Fruit fly (Drosophila melanogaster) whole organism, wandering third instar larva: ENCODE measurements around the gene CG33263.

Experiments
- Abd-B ChIP-seq: fragments of >200 bp; optimal IDR thresholded peaks from 2 replicates; lab custom pipeline; 2017; ENCODE audit warnings: missing biosample characterization, missing genetic modification characterization
- CG9705 ChIP-seq: fragments of 200-800 bp; sonication (Bioruptor generic); optimal IDR thresholded peaks from 2 replicates; lab custom pipeline; 2018; ENCODE audit warnings: missing biosample characterization, mild to moderate bottlenecking, missing genetic modification characterization
- CrebA ChIP-seq: fragments of 200-800 bp; sonication (Bioruptor generic); optimal IDR thresholded peaks from 2 replicates; lab custom pipeline; 2016; ENCODE audit warnings: missing biosample characterization, mild to moderate bottlenecking, missing genetic modification characterization, borderline replicate concordance
- Dfd ChIP-seq: fragments of >200 bp; optimal IDR thresholded peaks from 2 replicates; lab custom pipeline; 2017; ENCODE audit warnings: missing biosample characterization, missing genetic modification characterization
- Dif ChIP-seq: fragments of 200-275, 200-300 bp; sonication (Bioruptor generic); optimal IDR thresholded peaks from 2 replicates; lab custom pipeline; 2018; ENCODE audit warnings: missing biosample characterization, missing genetic modification characterization; ENCODE audit not compliant: partially characterized antibody
- GATAd ChIP-seq: sonication (Bioruptor generic); optimal IDR thresholded peaks from 2 replicates; lab custom pipeline; 2016; ENCODE audit warnings: missing biosample characterization, missing genetic modification characterization
- HLH106 ChIP-seq: fragments of 200-800 bp; optimal IDR thresholded peaks from 3 replicates; lab custom pipeline; 2019; ENCODE audit warnings: missing biosample characterization, mild to moderate bottlenecking, missing genetic modification characterization, moderate library complexity
- Hnf4 ChIP-seq: fragments of 200-800 bp; sonication (Bioruptor generic); optimal IDR thresholded peaks from 2 replicates; lab custom pipeline; 2016; ENCODE audit warnings: missing biosample characterization, mild to moderate bottlenecking, missing genetic modification characterization
- Hr78 ChIP-seq: fragments of >200 bp; optimal IDR thresholded peaks from 2 replicates; lab custom pipeline; 2017; ENCODE audit warnings: missing biosample characterization, missing genetic modification characterization
- Hr83 ChIP-seq: fragments of 200-300 bp; sonication (Bioruptor generic); optimal IDR thresholded peaks from 2 replicates; lab custom pipeline; 2016; ENCODE audit warnings: missing biosample characterization, mild to moderate bottlenecking, missing genetic modification characterization, moderate library complexity; ENCODE audit not compliant: poor library complexity, severe bottlenecking
- Myc ChIP-seq: fragments of >200 bp; optimal IDR thresholded peaks from 2 replicates; lab custom pipeline; 2017
- OdsH ChIP-seq: fragments of 200-800 bp; sonication (Bioruptor generic); optimal IDR thresholded peaks from 2 replicates; lab custom pipeline; 2016; ENCODE audit warnings: missing biosample characterization, mild to moderate bottlenecking, missing genetic modification characterization
- Rel ChIP-seq, 2 experiments: fragments of 200-800 bp; sonication (Bioruptor generic) in 1 of 2; optimal IDR thresholded peaks; 2 replicates in 1 of 2; 3 replicates in 1 of 2; lab custom pipeline; 2016 to 2019; ENCODE audit warnings: mild to moderate bottlenecking in 2 of 2, missing biosample characterization in 2 of 2, missing genetic modification characterization in 2 of 2, moderate library complexity in 1 of 2
- Sp1 ChIP-seq: fragments of 200-800 bp; sonication (Bioruptor generic); optimal IDR thresholded peaks from 3 replicates; lab custom pipeline; 2019; ENCODE audit warnings: missing biosample characterization, mild to moderate bottlenecking, missing genetic modification characterization, moderate library complexity
- Vsx2 ChIP-seq: fragments of 200-300, 225-300 bp; sonication (Bioruptor generic); optimal IDR thresholded peaks from 2 replicates; lab custom pipeline; 2018; ENCODE audit warnings: missing biosample characterization, missing genetic modification characterization; ENCODE audit not compliant: partially characterized antibody
- br ChIP-seq: fragments of 200-800 bp; sonication (Bioruptor generic); optimal IDR thresholded peaks from 2 replicates; lab custom pipeline; 2016; ENCODE audit warnings: missing biosample characterization, missing genetic modification characterization
- brk ChIP-seq: fragments of 200-800 bp; sonication (Bioruptor generic); optimal IDR thresholded peaks from 2 replicates; lab custom pipeline; 2016; ENCODE audit warnings: missing biosample characterization, mild to moderate bottlenecking, missing genetic modification characterization
- dmrt93B ChIP-seq: fragments of 200-800 bp; sonication (Bioruptor generic); optimal IDR thresholded peaks from 2 replicates; lab custom pipeline; 2018; ENCODE audit warnings: missing biosample characterization, mild to moderate bottlenecking, missing genetic modification characterization
- dsf ChIP-seq: sonication (Bioruptor generic); optimal IDR thresholded peaks from 2 replicates; lab custom pipeline; 2016; ENCODE audit warnings: missing biosample characterization, missing genetic modification characterization, borderline replicate concordance
- ey ChIP-seq: fragments of 200-800 bp; sonication (Bioruptor generic); optimal IDR thresholded peaks from 2 replicates; lab custom pipeline; 2016; ENCODE audit warnings: missing biosample characterization, missing genetic modification characterization
- foxo ChIP-seq, 2 experiments: fragments of 200-800 bp; sonication (Bioruptor generic); optimal IDR thresholded peaks; 2 replicates in 1 of 2; 3 replicates in 1 of 2; lab custom pipeline; 2016 to 2017; ENCODE audit warnings: missing biosample characterization in 2 of 2, missing genetic modification characterization in 2 of 2
- h ChIP-seq: fragments of 200-800 bp; sonication (Bioruptor generic); optimal IDR thresholded peaks from 3 replicates; lab custom pipeline; 2016; ENCODE audit warnings: missing biosample characterization, mild to moderate bottlenecking, missing genetic modification characterization
- jim ChIP-seq: fragments of 175-275, 200-325 bp; sonication (Bioruptor generic); optimal IDR thresholded peaks from 2 replicates; lab custom pipeline; 2016; ENCODE audit warnings: missing biosample characterization, mild to moderate bottlenecking, missing genetic modification characterization
- pan ChIP-seq: fragments of >200 bp; optimal IDR thresholded peaks from 2 replicates; lab custom pipeline; 2017
- psq ChIP-seq: fragments of 200-800 bp; sonication (Bioruptor generic); optimal IDR thresholded peaks from 3 replicates; lab custom pipeline; 2017; ENCODE audit warnings: missing biosample characterization, mild to moderate bottlenecking, missing genetic modification characterization, moderate library complexity
- sage ChIP-seq: fragments of 200-800 bp; sonication (Bioruptor generic); optimal IDR thresholded peaks from 2 replicates; lab custom pipeline; 2016; ENCODE audit warnings: missing biosample characterization, mild to moderate bottlenecking, missing genetic modification characterization
- sv ChIP-seq: fragments of 200-800 bp; sonication (Bioruptor generic); optimal IDR thresholded peaks from 3 replicates; lab custom pipeline; 2016; ENCODE audit warnings: missing biosample characterization, missing genetic modification characterization
- tai ChIP-seq: sonication (Bioruptor generic); optimal IDR thresholded peaks from 2 replicates; lab custom pipeline; 2016; ENCODE audit warnings: missing biosample characterization, missing genetic modification characterization
- usp ChIP-seq: fragments of >200 bp; optimal IDR thresholded peaks from 2 replicates; lab custom pipeline; 2017; ENCODE audit warnings: missing biosample characterization, missing genetic modification characterization
- woc ChIP-seq: sonication (Bioruptor generic); optimal IDR thresholded peaks from 2 replicates; lab custom pipeline; 2016; ENCODE audit warnings: missing biosample characterization, mild to moderate bottlenecking, missing genetic modification characterization

CG33263 gene

dm6 chr3L:13430171-13430570 lies 6.2 kb upstream of the CG33263 start:
- TF ChIP-seq Dfd (GFP tag; lab: Kevin White, UChicago) (peak; percentile 94), CrebA (GFP tag; lab: Kevin White, UChicago) (no peak)

- TF ChIP-seq sage (GFP tag; lab: Kevin White, UChicago) (no peak), ey (GFP tag; lab: Kevin White, UChicago) (no peak), Hnf4 (no peak), h (GFP tag; lab: Kevin White, UChicago) (no peak)
Observed at dm6 chr3L:13426573-13426972, 2.6 kb upstream of the CG33263 start, which contains the start of gene CG14105. CG14105 (minus strand) TSS chr3L:13426673.

dm6 chr3L:13425571-13425970 lies 1.6 kb upstream of the CG33263 start, which contains the start of gene CG14106:
CG14106 (minus strand) TSS chr3L:13425671.
- TF ChIP-seq sage (GFP tag; lab: Kevin White, UChicago) (no peak), GATAd (GFP tag; lab: Kevin White, UChicago) (no peak), Hr83 (GFP tag; lab: Kevin White, UChicago) (no peak), dsf (GFP tag; lab: Kevin White, UChicago) (no peak), sv (GFP tag; lab: Kevin White, UChicago) (no peak), pan (lab: Kevin White, UChicago) (no peak), ey (GFP tag; lab: Kevin White, UChicago) (no peak), brk (GFP tag; lab: Kevin White, UChicago) (no peak), Dif (GFP tag; lab: Kevin White, UChicago) (no peak), usp (GFP tag; lab: Kevin White, UChicago) (no peak), psq (GFP tag; lab: Kevin White, UChicago) (no peak), Hr78 (GFP tag; lab: Kevin White, UChicago) (no peak), CrebA (GFP tag; lab: Kevin White, UChicago) (no peak), CG9705 (GFP tag; lab: Kevin White, UChicago) (no peak)

- TF ChIP-seq h (GFP tag; lab: Kevin White, UChicago) (no peak), CrebA (GFP tag; lab: Kevin White, UChicago) (no peak), foxo (GFP tag; optimal IDR thresholded peaks at IDR 0.05; lab: Kevin White, UChicago) (no peak), jim (GFP tag; lab: Kevin White, UChicago) (no peak)
Observed at dm6 chr3L:13422286-13422787, 1.6 kb downstream of the CG33263 start, which contains the start of gene CG32121. CG32121 (minus strand) TSS chr3L:13422336.

- TF ChIP-seq usp (GFP tag; lab: Kevin White, UChicago) = no peak
- no peak for TF ChIP-seq CrebA (GFP tag; lab: Kevin White, UChicago)
- no peak for TF ChIP-seq pan (lab: Kevin White, UChicago)
- no peak for TF ChIP-seq Sp1 (GFP tag; lab: Kevin White, UChicago)
- no peak for TF ChIP-seq ey (GFP tag; lab: Kevin White, UChicago)
- TF ChIP-seq h (GFP tag; lab: Kevin White, UChicago) = no peak
- TF ChIP-seq Dfd (GFP tag; lab: Kevin White, UChicago) = no peak
- TF ChIP-seq HLH106 = no peak
- no peak for TF ChIP-seq Abd-B
- TF ChIP-seq dsf (GFP tag; lab: Kevin White, UChicago) = no peak
- no peak for TF ChIP-seq tai (GFP tag; lab: Kevin White, UChicago)
- no peak for TF ChIP-seq sage (GFP tag; lab: Kevin White, UChicago)
- TF ChIP-seq Hr83 (GFP tag; lab: Kevin White, UChicago) = no peak
- TF ChIP-seq Dif (GFP tag; lab: Kevin White, UChicago) = no peak
- no peak for TF ChIP-seq dmrt93B (GFP tag; lab: Kevin White, UChicago)
- no peak for TF ChIP-seq Rel (GFP tag; optimal IDR thresholded peaks at IDR 0.05; lab: Kevin White, UChicago)
- TF ChIP-seq Rel (tag; optimal IDR thresholded peaks at IDR 0.05; lab: Kevin White, UChicago) = no peak
- no peak for TF ChIP-seq Myc (lab: Kevin White, UChicago)
- TF ChIP-seq CG9705 (GFP tag; lab: Kevin White, UChicago) = no peak
Observed at dm6 chr3L:13420212-13420611, 3.8 kb downstream of the CG33263 start.

- TF ChIP-seq Hnf4 (no peak), Hr78 (GFP tag; lab: Kevin White, UChicago) (no peak), h (GFP tag; lab: Kevin White, UChicago) (no peak), ey (GFP tag; lab: Kevin White, UChicago) (no peak), psq (GFP tag; lab: Kevin White, UChicago) (no peak), OdsH (GFP tag; lab: Kevin White, UChicago) (no peak), CG9705 (GFP tag; lab: Kevin White, UChicago) (no peak), Vsx2 (GFP tag; lab: Kevin White, UChicago) (no peak), brk (GFP tag; lab: Kevin White, UChicago) (no peak), Abd-B (no peak), woc (GFP tag; lab: Kevin White, UChicago) (no peak), br (GFP tag; lab: Kevin White, UChicago) (no peak), GATAd (GFP tag; lab: Kevin White, UChicago) (no peak)
Observed at dm6 chr3L:13412886-13413224, 11.1 kb downstream of the CG33263 start.
